Worm (Caenorhabditis elegans) whole organism, mixed stage, embryonic: Measurements from ENCODE around the gene Y53G8AM.8.
A peak's percentile ranks its signal among the peaks of the same experiment; 100 is the strongest.

ENCODE experiments used
- bed-3 ChIP-seq: fragments of 200-800 bp; sonication (Bioruptor generic); optimal IDR thresholded peaks from 3 replicates; lab custom pipeline; 2018; ENCODE audit warnings: mild to moderate bottlenecking, missing genetic modification characterization, moderate library complexity, missing compliant biosample characterization
- blmp-1 ChIP-seq: fragments of 150-350 bp; optimal IDR thresholded peaks from 2 replicates; lab custom pipeline; 2014; ENCODE audit warnings: missing biosample characterization, missing genetic modification characterization
- ceh-43 ChIP-seq: fragments of 200-800 bp; sonication (Bioruptor generic); optimal IDR thresholded peaks from 2 replicates; lab custom pipeline; 2018; ENCODE audit warnings: mild to moderate bottlenecking, missing genetic modification characterization, moderate library complexity, missing compliant biosample characterization
- ces-1 ChIP-seq: fragments of 150-350 bp; optimal IDR thresholded peaks from 2 replicates; lab custom pipeline; 2014; ENCODE audit warnings: missing biosample characterization, missing genetic modification reagents, missing genetic modification characterization
- cnd-1 ChIP-seq: fragments of 200-800 bp; sonication (Bioruptor generic); optimal IDR thresholded peaks from 2 replicates; lab custom pipeline; 2018; ENCODE audit warnings: mild to moderate bottlenecking, missing genetic modification characterization, missing compliant biosample characterization
- drap-1 ChIP-seq: fragments of 200-800 bp; sonication (Bioruptor generic); optimal IDR thresholded peaks from 3 replicates; lab custom pipeline; 2018; ENCODE audit warnings: mild to moderate bottlenecking, missing genetic modification characterization, missing compliant biosample characterization
- elt-3 ChIP-seq: fragments of 150-350 bp; optimal IDR thresholded peaks from 2 replicates; lab custom pipeline; 2014; ENCODE audit warnings: missing biosample characterization, missing genetic modification characterization
- flh-1 ChIP-seq: fragments of 200-800 bp; sonication (Bioruptor generic); optimal IDR thresholded peaks from 2 replicates; lab custom pipeline; 2018; ENCODE audit warnings: mild to moderate bottlenecking, missing genetic modification characterization, moderate library complexity, missing compliant biosample characterization
- hlh-1 ChIP-seq: fragments of 150-350 bp; optimal IDR thresholded peaks from 2 replicates; lab custom pipeline; 2014; ENCODE audit warnings: missing biosample characterization, missing genetic modification reagents, missing genetic modification characterization
- lin-13 ChIP-seq: fragments of 150-350 bp; optimal IDR thresholded peaks from 2 replicates; lab custom pipeline; 2014; ENCODE audit warnings: missing biosample characterization, missing genetic modification characterization
- lin-32 ChIP-seq: fragments of 200-800 bp; sonication (Bioruptor generic); optimal IDR thresholded peaks from 2 replicates; lab custom pipeline; 2018; ENCODE audit warnings: mild to moderate bottlenecking, missing genetic modification characterization, missing compliant biosample characterization
- lsy-2 ChIP-seq: fragments of 150-350 bp; optimal IDR thresholded peaks from 2 replicates; lab custom pipeline; 2014; ENCODE audit warnings: missing biosample characterization, missing genetic modification characterization
- mab-5 ChIP-seq: fragments of 150-350 bp; optimal IDR thresholded peaks from 2 replicates; lab custom pipeline; 2014; ENCODE audit warnings: missing biosample characterization, missing genetic modification characterization
- mep-1 ChIP-seq: fragments of 150-350 bp; optimal IDR thresholded peaks from 2 replicates; lab custom pipeline; 2017; ENCODE audit warnings: missing biosample characterization, missing genetic modification reagents, missing genetic modification characterization, inconsistent platforms
- mls-2 ChIP-seq: sonication (generic microtip); optimal IDR thresholded peaks from 2 replicates; lab custom pipeline; 2016; ENCODE audit warnings: mild to moderate bottlenecking, missing genetic modification characterization, moderate library complexity, missing compliant biosample characterization
- nhr-2 ChIP-seq: fragments of 150-350 bp; optimal IDR thresholded peaks from 2 replicates; lab custom pipeline; 2014; ENCODE audit warnings: missing biosample characterization, missing genetic modification characterization
- nhr-28 ChIP-seq: fragments of 150-350 bp; optimal IDR thresholded peaks from 2 replicates; lab custom pipeline; 2014; ENCODE audit warnings: missing biosample characterization, missing genetic modification characterization
- nhr-76 ChIP-seq: sonication (generic microtip); optimal IDR thresholded peaks from 2 replicates; lab custom pipeline; 2017; ENCODE audit warnings: missing biosample characterization, missing genetic modification characterization
- pha-4 ChIP-seq: fragments of 150-350 bp; optimal IDR thresholded peaks from 2 replicates; lab custom pipeline; 2018; ENCODE audit warnings: missing biosample characterization, missing genetic modification reagents, missing genetic modification characterization
- snpc-4 ChIP-seq: fragments of 150-350 bp; optimal IDR thresholded peaks from 2 replicates; lab custom pipeline; 2014; ENCODE audit warnings: missing biosample characterization, missing genetic modification characterization
- sptf-1 ChIP-seq: sonication (generic microtip); optimal IDR thresholded peaks from 2 replicates; lab custom pipeline; 2017; ENCODE audit warnings: mild to moderate bottlenecking, missing genetic modification characterization, moderate library complexity, missing compliant biosample characterization
- tbx-8 ChIP-seq: fragments of 200-800 bp; sonication (Bioruptor generic); optimal IDR thresholded peaks from 2 replicates; lab custom pipeline; 2018; ENCODE audit warnings: mild to moderate bottlenecking, missing genetic modification characterization, moderate library complexity, missing compliant biosample characterization
- unc-120 ChIP-seq: sonication (generic microtip); optimal IDR thresholded peaks from 2 replicates; lab custom pipeline; 2017; ENCODE audit warnings: missing genetic modification characterization, missing compliant biosample characterization; ENCODE audit not compliant: poor library complexity, severe bottlenecking
- unc-39 ChIP-seq: fragments of 150-350 bp; optimal IDR thresholded peaks from 2 replicates; lab custom pipeline; 2014; ENCODE audit warnings: missing biosample characterization, missing genetic modification characterization
- unc-62 ChIP-seq: fragments of 150-350 bp; optimal IDR thresholded peaks from 2 replicates; lab custom pipeline; 2014; ENCODE audit warnings: missing biosample characterization, missing genetic modification reagents, missing genetic modification characterization
- zip-8 ChIP-seq: fragments of 150-350 bp; optimal IDR thresholded peaks from 2 replicates; lab custom pipeline; 2014; ENCODE audit warnings: missing biosample characterization, missing genetic modification characterization
- ztf-11 ChIP-seq: fragments of 150-350 bp; optimal IDR thresholded peaks from 2 replicates; lab custom pipeline; 2014; ENCODE audit warnings: missing biosample characterization, missing genetic modification characterization

Y53G8AM.8 gene

ce11 chrIII:3253043-3253442 is 25.5 kb downstream of the Y53G8AM.8 start, which contains the start of gene Y53G8AL.3:
Y53G8AL.3 (minus strand) TSS chrIII:3253143.
- TF ChIP-seq unc-39, result no peak
- TF ChIP-seq pha-4 (tag; lab: Kevin White, UChicago), result no peak
- no peak for TF ChIP-seq bed-3 (GFP tag; lab: Kevin White, UChicago)
- TF ChIP-seq blmp-1 (tag; lab: Kevin White, UChicago), result no peak

ce11 chrIII:3250596-3251112 is 27.9 kb downstream of the Y53G8AM.8 start, which contains the start of gene Y53G8AL.4:
Y53G8AL.4 (minus strand) TSS chrIII:3250646.
- no peak for TF ChIP-seq drap-1 (GFP tag; lab: Kevin White, UChicago)
- TF ChIP-seq nhr-2 (tag; lab: Kevin White, UChicago), result no peak
- no peak for TF ChIP-seq ceh-43 (GFP tag; lab: Kevin White, UChicago)
- no peak for TF ChIP-seq ces-1 (GFP tag; lab: Kevin White, UChicago)
- peak; percentile 60 for TF ChIP-seq zip-8 (tag; lab: Kevin White, UChicago)
- no peak for TF ChIP-seq elt-3 (tag; lab: Kevin White, UChicago)
- no peak for TF ChIP-seq unc-120 (tag; lab: Kevin White, UChicago)

ce11 chrIII:3249038-3249420 is 29.5 kb downstream of the Y53G8AM.8 start:
- TF ChIP-seq snpc-4 (tag; lab: Kevin White, UChicago) (no peak), drap-1 (GFP tag; lab: Kevin White, UChicago) (no peak), ceh-43 (GFP tag; lab: Kevin White, UChicago) (peak; percentile 44), elt-3 (tag; lab: Kevin White, UChicago) (no peak), nhr-28 (tag; lab: Kevin White, UChicago) (no peak), ces-1 (GFP tag; lab: Kevin White, UChicago) (no peak), nhr-76 (tag; lab: Kevin White, UChicago) (no peak), flh-1 (GFP tag; lab: Kevin White, UChicago) (peak; percentile 25), hlh-1 (tag; lab: Kevin White, UChicago) (no peak), tbx-8 (GFP tag; lab: Kevin White, UChicago) (peak; percentile 52), mls-2 (tag; lab: Kevin White, UChicago) (peak; percentile 37)
- TF ChIP-seq, all 35 proteins: peak for 4

ce11 chrIII:3248307-3249037 is 30.0 kb downstream of the Y53G8AM.8 start, which contains the start of gene nduf-9:
nduf-9 (minus strand) TSS chrIII:3248575.
- TF ChIP-seq ces-1 (GFP tag; lab: Kevin White, UChicago) (peak; percentile 53), blmp-1 (tag; lab: Kevin White, UChicago) (no peak), nhr-28 (tag; lab: Kevin White, UChicago) (no peak), lsy-2 (tag; lab: Kevin White, UChicago) (peak; percentile 94), hlh-1 (tag; lab: Kevin White, UChicago) (peak; percentile 18), mab-5 (tag; lab: Kevin White, UChicago) (no peak), pha-4 (tag; lab: Kevin White, UChicago) (peak; percentile 9), mep-1 (peak; percentile 2), lin-13 (tag; lab: Kevin White, UChicago) (peak; percentile 65)

ce11 chrIII:3242379-3242778 is 36.1 kb downstream of the Y53G8AM.8 start:
- no peak for TF ChIP-seq cnd-1 (tag; lab: Kevin White, UChicago)
- no peak for TF ChIP-seq ces-1 (GFP tag; lab: Kevin White, UChicago)
- TF ChIP-seq sptf-1 (tag; lab: Kevin White, UChicago), result no peak
- TF ChIP-seq, all 35 proteins: peak for 0

ce11 chrIII:3241943-3242342 is 36.6 kb downstream of the Y53G8AM.8 start:
- TF ChIP-seq mep-1 (no peak), mls-2 (tag; lab: Kevin White, UChicago) (no peak), unc-62 (GFP tag; lab: Kevin White, UChicago) (no peak), lin-32 (GFP tag; lab: Kevin White, UChicago) (no peak), flh-1 (GFP tag; lab: Kevin White, UChicago) (no peak), lin-13 (tag; lab: Kevin White, UChicago) (no peak), tbx-8 (GFP tag; lab: Kevin White, UChicago) (no peak), ztf-11 (tag; lab: Kevin White, UChicago) (no peak), zip-8 (tag; lab: Kevin White, UChicago) (no peak)
- TF ChIP-seq, all 35 proteins: peak for 0
